Worm (Caenorhabditis elegans): Measurements from ENCODE around the gene Y9C2UA.1.

ce11 chrII:9160197-9160806 lies 20.9 kb downstream of the Y9C2UA.1 start:
- no peak for TF ChIP-seq W03F9.2 (tag; optimal IDR thresholded peaks at IDR 0.05)
- no peak for TF ChIP-seq him-1 (tag; optimal IDR thresholded peaks at IDR 0.05)

All from whole organism, L4/young adult.